Fruit fly (Drosophila melanogaster): ENCODE data around the gene Jon25Biii.

The Jon25Biii gene

DNA sequence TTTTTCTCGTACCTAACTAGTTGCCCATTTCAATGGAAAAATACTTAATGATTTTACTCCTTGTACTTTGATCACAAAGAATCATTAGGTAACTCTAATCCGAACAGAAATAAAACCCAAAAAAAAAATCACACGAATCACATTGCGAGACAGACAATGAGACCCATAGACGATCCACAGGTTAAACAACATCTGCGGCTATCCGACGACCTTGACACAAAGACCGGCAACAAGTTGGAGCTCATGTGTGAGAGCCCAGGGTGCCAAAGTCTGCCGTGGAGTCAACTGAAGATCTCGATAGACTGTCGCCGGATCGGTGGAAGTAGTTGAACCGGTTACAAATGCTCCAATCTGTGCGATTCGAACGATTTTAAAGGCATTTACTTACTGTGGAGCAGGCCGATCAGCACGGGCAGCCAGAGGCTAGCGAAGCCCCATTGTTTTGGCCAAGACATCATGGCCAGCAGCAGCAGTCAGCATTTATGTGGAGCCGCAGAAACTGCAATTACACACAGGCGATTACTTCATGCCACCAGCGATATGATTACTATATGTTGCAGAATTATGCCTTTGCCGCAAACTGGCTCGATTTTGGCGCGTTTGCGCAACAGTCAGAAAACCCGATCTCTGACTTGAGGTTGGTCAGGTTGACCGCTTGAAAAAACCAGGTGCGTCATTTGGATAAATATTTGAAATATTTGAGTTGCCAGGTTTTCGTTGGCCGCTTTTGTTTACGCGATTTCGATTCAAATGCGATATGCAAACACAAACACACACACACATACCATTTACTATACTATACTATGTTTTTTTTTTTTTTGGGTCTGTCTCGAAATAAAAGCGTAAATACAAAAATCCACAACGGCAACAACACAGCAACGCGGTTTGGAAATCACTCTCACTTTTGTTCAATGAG lies 44.9 kb downstream of the Jon25Biii start (continued):
- TF ChIP-seq ato (GFP tag; IDR thresholded peaks at IDR 0.05; ENCODE audit: partially characterized antibody) = no peak
- TF ChIP-seq crol (GFP tag; IDR thresholded peaks at IDR 0.05) = no peak
- no peak for TF ChIP-seq Stat92E (GFP tag; optimal IDR thresholded peaks at IDR 0.05)
- no peak for TF ChIP-seq Ets97D (GFP tag; optimal IDR thresholded peaks at IDR 0.05)
- no peak for TF ChIP-seq ERR (GFP tag; optimal IDR thresholded peaks at IDR 0.05)
- no peak for TF ChIP-seq Mes4 (GFP tag; optimal IDR thresholded peaks at IDR 0.05)
- no peak for TF ChIP-seq CG6254 (GFP tag; optimal IDR thresholded peaks at IDR 0.05)
- TF ChIP-seq pho (GFP tag; optimal IDR thresholded peaks at IDR 0.05) = no peak
- no peak for TF ChIP-seq sug (tag; optimal IDR thresholded peaks at IDR 0.05)
- no peak for TF ChIP-seq sr (GFP tag; IDR thresholded peaks at IDR 0.05)
- peak; percentile 6 for TF ChIP-seq CG12769 (tag; optimal IDR thresholded peaks at IDR 0.05)
- TF ChIP-seq CG12071 (GFP tag; optimal IDR thresholded peaks at IDR 0.05) = no peak
- no peak for TF ChIP-seq CG7786 (GFP tag; optimal IDR thresholded peaks at IDR 0.05)
- TF ChIP-seq zen2 (GFP tag; IDR thresholded peaks at IDR 0.05; ENCODE audit: partially characterized antibody) = no peak
- TF ChIP-seq Atf6 (GFP tag; IDR thresholded peaks at IDR 0.05) = peak; percentile 41; the same call in 1 of the 2 replicates
- TF ChIP-seq B-H2 (GFP tag; optimal IDR thresholded peaks at IDR 0.05) = no peak
- no peak for TF ChIP-seq Fer1 (GFP tag; optimal IDR thresholded peaks at IDR 0.05)
- peak; percentile 80 for TF ChIP-seq sqz (GFP tag; optimal IDR thresholded peaks at IDR 0.05)
- no peak for TF ChIP-seq Ssrp (tag; optimal IDR thresholded peaks at IDR 0.05)
- TF ChIP-seq CG16779 (GFP tag; IDR thresholded peaks at IDR 0.05) = no peak
- no peak for TF ChIP-seq CG10543 (GFP tag; optimal IDR thresholded peaks at IDR 0.05)
- TF ChIP-seq Oli (tag; optimal IDR thresholded peaks at IDR 0.05) = no peak
- TF ChIP-seq Hr78 (GFP tag; optimal IDR thresholded peaks at IDR 0.05) = no peak
- TF ChIP-seq nom (GFP tag; optimal IDR thresholded peaks at IDR 0.05) = no peak
- no peak for TF ChIP-seq CG1792 (GFP tag; optimal IDR thresholded peaks at IDR 0.05)
- TF ChIP-seq CG3407 (GFP tag; optimal IDR thresholded peaks at IDR 0.05) = no peak
- peak; percentile 7; the same call in 1 of the 2 replicates for TF ChIP-seq CG14441 (GFP tag; IDR thresholded peaks at IDR 0.05)
- TF ChIP-seq corto (GFP tag; optimal IDR thresholded peaks at IDR 0.05) = no peak

DNA sequence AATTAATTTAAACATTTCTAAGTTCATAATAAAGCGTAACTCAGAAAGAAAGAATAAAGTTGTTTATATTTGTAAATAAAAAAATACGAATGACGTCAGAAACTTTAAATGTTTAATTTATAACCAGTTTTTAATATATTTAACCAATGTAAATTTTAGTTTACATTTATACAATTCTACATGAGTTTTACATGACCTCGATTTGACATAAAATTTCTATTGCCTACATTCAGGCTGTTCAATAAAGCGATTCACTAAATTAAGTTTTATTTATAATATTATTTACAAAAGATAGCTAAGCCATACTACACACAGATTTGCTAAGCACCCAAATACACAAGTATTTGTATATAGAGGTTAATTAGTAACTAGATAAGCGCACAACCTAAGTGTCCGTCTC lies 46.7 kb downstream of the Jon25Biii start:
- TF ChIP-seq CG33213 (GFP tag; optimal IDR thresholded peaks at IDR 0.05) (no peak), Bgb (GFP tag; IDR thresholded peaks at IDR 0.05; ENCODE audit: partially characterized antibody) (peak; percentile 64), CG16813 (GFP tag; IDR thresholded peaks at IDR 0.05; ENCODE audit: partially characterized antibody) (peak; percentile 52; the same call in 1 of the 3 replicates), oc (tag; optimal IDR thresholded peaks at IDR 0.05) (no peak), CTCF (GFP tag; optimal IDR thresholded peaks at IDR 0.05) (peak; percentile 27), amos (GFP tag; IDR thresholded peaks at IDR 0.05; ENCODE audit: partially characterized antibody) (peak; percentile 68)
